Worm (Caenorhabditis elegans) whole organism, young adult: ENCODE data around the gene W02G9.4.

ENCODE experiments used
- B0261.1 ChIP-seq: sonication (generic microtip); optimal IDR thresholded peaks from 2 replicates; lab custom pipeline; 2016; ENCODE audit warnings: mild to moderate bottlenecking, missing genetic modification characterization, moderate library complexity, missing compliant biosample characterization
- B0336.3 ChIP-seq: fragments of 200-800 bp; sonication (Bioruptor generic); IDR thresholded peaks from 2 replicates; pipeline ENCODE4 v1.3.6; 2022; ENCODE audit warnings: missing genetic modification characterization, missing compliant biosample characterization
- C06A6.2 ChIP-seq: fragments of 200-800 bp; sonication (Bioruptor generic); conservative IDR thresholded peaks from 2 replicates; pipeline ENCODE4 v1.3.6; 2022; ENCODE audit warnings: missing genetic modification characterization, missing compliant biosample characterization
- C17E4.6 ChIP-seq: fragments of 200-800 bp; sonication (Bioruptor generic); IDR thresholded peaks from 2 replicates; pipeline ENCODE4 v1.3.6; 2022; ENCODE audit warnings: missing genetic modification reagents, missing genetic modification characterization, missing compliant biosample characterization
- F23B12.7 ChIP-seq: sonication (generic microtip); optimal IDR thresholded peaks from 2 replicates; lab custom pipeline; 2017; ENCODE audit warnings: missing genetic modification characterization, mild to moderate bottlenecking, missing compliant biosample characterization, antibody characterized with exemption, moderate library complexity; ENCODE audit not compliant: insufficient read depth
- F39B2.1 ChIP-seq: fragments of 200-800 bp; sonication (Bioruptor generic); IDR thresholded peaks from 2 replicates; pipeline ENCODE4 v1.3.6; 2022; ENCODE audit warnings: missing genetic modification reagents, missing genetic modification characterization, missing compliant biosample characterization
- F57A8.1 ChIP-seq: fragments of 200-800 bp; sonication (Bioruptor generic); optimal IDR thresholded peaks from 2 replicates; lab custom pipeline; 2018; ENCODE audit warnings: mild to moderate bottlenecking, missing genetic modification characterization, moderate library complexity, missing compliant biosample characterization
- K11D2.4 ChIP-seq: fragments of 200-800 bp; sonication (Bioruptor generic); IDR thresholded peaks from 2 replicates; pipeline ENCODE4 v1.3.6; 2022; ENCODE audit warnings: missing genetic modification reagents, missing genetic modification characterization, missing compliant biosample characterization
- K12H6.12 ChIP-seq: fragments of 200-800 bp; sonication (Bioruptor generic); optimal IDR thresholded peaks from 2 replicates; lab custom pipeline; 2018; ENCODE audit warnings: mild to moderate bottlenecking, missing genetic modification characterization, missing compliant biosample characterization
- T07F8.4 ChIP-seq: sonication (generic microtip); optimal IDR thresholded peaks from 2 replicates; lab custom pipeline; 2016; ENCODE audit warnings: mild to moderate bottlenecking, missing genetic modification characterization, moderate library complexity, missing compliant biosample characterization
- Y56A3A.18 ChIP-seq: fragments of 200-800 bp; sonication (Bioruptor generic); IDR thresholded peaks from 2 replicates; pipeline ENCODE4 v1.3.6; 2022; ENCODE audit warnings: missing genetic modification reagents, missing genetic modification characterization, missing compliant biosample characterization
- Y67H2A.10 ChIP-seq: fragments of 200-800 bp; sonication (Bioruptor generic); conservative IDR thresholded peaks from 2 replicates; pipeline ENCODE4 v1.3.6; 2022; ENCODE audit warnings: missing genetic modification reagents, missing genetic modification characterization, missing compliant biosample characterization
- aptf-3 ChIP-seq: fragments of 200-800 bp; sonication (Bioruptor generic); IDR thresholded peaks from 2 replicates; pipeline ENCODE4 v1.3.6; 2022; ENCODE audit warnings: missing genetic modification characterization, missing compliant biosample characterization
- ceh-100 ChIP-seq: fragments of 200-800 bp; sonication (Bioruptor generic); IDR thresholded peaks from 2 replicates; pipeline ENCODE4 v1.3.6; 2022; ENCODE audit warnings: missing genetic modification reagents, missing genetic modification characterization, missing compliant biosample characterization
- ceh-40 ChIP-seq: fragments of 200-800 bp; sonication (Bioruptor generic); IDR thresholded peaks from 2 replicates; pipeline ENCODE4 v1.3.6; 2022; ENCODE audit warnings: missing genetic modification characterization, missing compliant biosample characterization
- ceh-58 ChIP-seq: fragments of 200-800 bp; sonication (Bioruptor generic); IDR thresholded peaks from 2 replicates; pipeline ENCODE4 v1.3.6; 2022; ENCODE audit warnings: missing genetic modification characterization, missing compliant biosample characterization
- ceh-91 ChIP-seq: fragments of 200-800 bp; sonication (Bioruptor generic); IDR thresholded peaks from 2 replicates; pipeline ENCODE4 v1.3.6; 2022; ENCODE audit warnings: missing genetic modification reagents, missing genetic modification characterization, missing compliant biosample characterization
- chd-7 ChIP-seq: sonication (generic microtip); optimal IDR thresholded peaks from 2 replicates; lab custom pipeline; 2016; ENCODE audit warnings: mild to moderate bottlenecking, missing genetic modification characterization, moderate library complexity, missing compliant biosample characterization
- efl-1 ChIP-seq: fragments of 150-350 bp; optimal IDR thresholded peaks from 2 replicates; lab custom pipeline; 2014; ENCODE audit warnings: missing biosample characterization, missing genetic modification reagents, missing genetic modification characterization
- egl-44 ChIP-seq: fragments of 200-800 bp; sonication (Bioruptor generic); IDR thresholded peaks from 2 replicates; pipeline ENCODE4 v1.3.6; 2022; ENCODE audit warnings: missing genetic modification reagents, missing genetic modification characterization, missing compliant biosample characterization
- ekl-4 ChIP-seq: fragments of 200-800 bp; sonication (Bioruptor generic); IDR thresholded peaks from 2 replicates; pipeline ENCODE4 v1.3.6; 2022; ENCODE audit warnings: missing genetic modification reagents, missing genetic modification characterization, missing compliant biosample characterization
- ets-4 ChIP-seq: fragments of 200-800 bp; sonication (Bioruptor generic); optimal IDR thresholded peaks from 2 replicates; lab custom pipeline; 2018; ENCODE audit warnings: mild to moderate bottlenecking, missing genetic modification characterization, missing compliant biosample characterization
- gei-17 ChIP-seq: fragments of 200-800 bp; sonication (Bioruptor generic); optimal IDR thresholded peaks from 2 replicates; lab custom pipeline; 2018; ENCODE audit warnings: mild to moderate bottlenecking, missing genetic modification characterization, missing compliant biosample characterization
- hlh-26 ChIP-seq: fragments of 200-800 bp; sonication (Bioruptor generic); conservative IDR thresholded peaks from 2 replicates; pipeline ENCODE4 v1.3.6; 2022; ENCODE audit warnings: missing genetic modification reagents, missing genetic modification characterization, missing compliant biosample characterization
- let-526 ChIP-seq: fragments of 200-800 bp; sonication (Bioruptor generic); IDR thresholded peaks from 2 replicates; pipeline ENCODE4 v1.3.6; 2022; ENCODE audit warnings: missing genetic modification reagents, missing genetic modification characterization, missing compliant biosample characterization
- lin-54 ChIP-seq: fragments of 200-800 bp; sonication (Bioruptor generic); optimal IDR thresholded peaks from 2 replicates; lab custom pipeline; 2018; ENCODE audit warnings: mild to moderate bottlenecking, missing genetic modification characterization, missing compliant biosample characterization
- lir-1 ChIP-seq: fragments of 200-800 bp; sonication (Bioruptor generic); conservative IDR thresholded peaks from 2 replicates; pipeline ENCODE4 v1.3.6; 2022; ENCODE audit warnings: missing genetic modification reagents, missing genetic modification characterization, missing compliant biosample characterization
- lsl-1 ChIP-seq: fragments of 200-800 bp; sonication (Bioruptor generic); optimal IDR thresholded peaks from 2 replicates; lab custom pipeline; 2018; ENCODE audit warnings: mild to moderate bottlenecking, missing genetic modification characterization, moderate library complexity, missing compliant biosample characterization
- madf-10 ChIP-seq: sonication (generic microtip); optimal IDR thresholded peaks from 2 replicates; lab custom pipeline; 2016; ENCODE audit warnings: mild to moderate bottlenecking, missing genetic modification characterization, missing compliant biosample characterization
- madf-3 ChIP-seq: fragments of 200-800 bp; sonication (Bioruptor generic); IDR thresholded peaks from 2 replicates; pipeline ENCODE4 v1.3.6; 2022; ENCODE audit warnings: missing genetic modification reagents, missing genetic modification characterization, missing compliant biosample characterization
- mes-4 ChIP-seq: sonication (generic microtip); optimal IDR thresholded peaks from 2 replicates; lab custom pipeline; 2016; ENCODE audit warnings: missing genotype, missing genetic modification characterization, missing compliant biosample characterization
- mxl-1 ChIP-seq: sonication (generic microtip); optimal IDR thresholded peaks from 2 replicates; lab custom pipeline; 2016; ENCODE audit warnings: missing genetic modification characterization, missing compliant biosample characterization
- nfyb-1 ChIP-seq: fragments of 200-800 bp; sonication (Bioruptor generic); IDR thresholded peaks from 2 replicates; pipeline ENCODE4 v1.3.6; 2022; ENCODE audit warnings: missing genetic modification reagents, missing genetic modification characterization, missing compliant biosample characterization
- nhr-120 ChIP-seq: fragments of 200-800 bp; sonication (Bioruptor generic); IDR thresholded peaks from 2 replicates; pipeline ENCODE4 v1.3.6; 2022; ENCODE audit warnings: missing genetic modification characterization, missing compliant biosample characterization
- nhr-179 ChIP-seq: sonication (generic microtip); optimal IDR thresholded peaks from 2 replicates; lab custom pipeline; 2016; ENCODE audit warnings: mild to moderate bottlenecking, missing genetic modification characterization, missing compliant biosample characterization
- nhr-80 ChIP-seq: sonication (generic microtip); optimal IDR thresholded peaks from 2 replicates; lab custom pipeline; 2016; ENCODE audit warnings: missing genetic modification characterization, missing compliant biosample characterization
- nhr-90 ChIP-seq: sonication (generic microtip); optimal IDR thresholded peaks from 2 replicates; lab custom pipeline; 2016; ENCODE audit warnings: missing genotype, mild to moderate bottlenecking, missing genetic modification characterization, missing compliant biosample characterization
- sea-2 ChIP-seq: fragments of 200-800 bp; sonication (Bioruptor generic); IDR thresholded peaks from 2 replicates; pipeline ENCODE4 v1.3.6; 2022; ENCODE audit warnings: missing genetic modification characterization, missing compliant biosample characterization
- snpc-1.3 ChIP-seq: sonication (generic microtip); optimal IDR thresholded peaks from 2 replicates; lab custom pipeline; 2017; ENCODE audit warnings: missing genetic modification characterization, mild to moderate bottlenecking, missing compliant biosample characterization, antibody characterized with exemption, moderate library complexity, missing genotype, missing genetic modification reagents; ENCODE audit not compliant: insufficient read depth
- snpc-4 ChIP-seq, 5 experiments: fragments of 150-350 bp in 1 of 5; sonication (generic microtip) in 4 of 5; optimal IDR thresholded peaks; 2 replicates each; lab custom pipeline; 2014 to 2018; ENCODE audit warnings: missing genetic modification characterization in 5 of 5, missing biosample characterization in 3 of 5, antibody characterized with exemption in 2 of 5, mild to moderate bottlenecking in 2 of 5, missing compliant biosample characterization in 2 of 5, missing genotype in 2 of 5, moderate library complexity in 2 of 5, missing genetic modification reagents in 1 of 5
- somi-1 ChIP-seq: fragments of 200-800 bp; sonication (Bioruptor generic); optimal IDR thresholded peaks from 2 replicates; lab custom pipeline; 2018; ENCODE audit warnings: mild to moderate bottlenecking, missing genetic modification characterization, missing compliant biosample characterization
- tbp1 ChIP-seq: fragments of 200-800 bp; sonication (Bioruptor generic); optimal IDR thresholded peaks from 2 replicates; lab custom pipeline; 2018; ENCODE audit warnings: mild to moderate bottlenecking, missing genetic modification characterization, missing compliant biosample characterization
- zim-3 ChIP-seq: sonication (generic microtip); optimal IDR thresholded peaks from 2 replicates; lab custom pipeline; 2017; ENCODE audit warnings: mild to moderate bottlenecking, missing genetic modification characterization, moderate library complexity, missing compliant biosample characterization
- ztf-25 ChIP-seq: fragments of 200-800 bp; sonication (Bioruptor generic); IDR thresholded peaks from 2 replicates; pipeline ENCODE4 v1.3.6; 2022; ENCODE audit warnings: missing genetic modification reagents, missing genetic modification characterization, missing compliant biosample characterization
- ztf-28 ChIP-seq: fragments of 200-800 bp; sonication (Bioruptor generic); IDR thresholded peaks from 2 replicates; pipeline ENCODE4 v1.3.6; 2022; ENCODE audit warnings: missing genetic modification reagents, missing genetic modification characterization, missing compliant biosample characterization
- ztf-3 ChIP-seq: fragments of 200-800 bp; sonication (Bioruptor generic); optimal IDR thresholded peaks from 2 replicates; lab custom pipeline; 2018; ENCODE audit warnings: mild to moderate bottlenecking, missing genetic modification characterization, missing compliant biosample characterization

Gene W02G9.4

ce11 chrV:2706379-2706778, 39.7 kb downstream of the W02G9.4 start:
- TF ChIP-seq F39B2.1 (GFP tag; lab: Robert Waterston, UW) (no peak), K12H6.12 (tag; lab: Kevin White, UChicago) (no peak), tbp1 (GFP tag; lab: Kevin White, UChicago) (no peak), ztf-3 (no peak), ceh-100 (no peak), ekl-4 (GFP tag; lab: Robert Waterston, UW) (no peak), somi-1 (GFP tag; lab: Kevin White, UChicago) (no peak), hlh-26 (no peak), egl-44 (GFP tag; lab: Robert Waterston, UW) (no peak), Y56A3A.18 (no peak)

- TF ChIP-seq madf-10 (tag; lab: Kevin White, UChicago): no peak
- TF ChIP-seq nhr-179 (tag; lab: Kevin White, UChicago): no peak
- TF ChIP-seq let-526 (GFP tag; lab: Robert Waterston, UW): no peak
- TF ChIP-seq T07F8.4: no peak
- no peak for TF ChIP-seq C06A6.2 (GFP tag; lab: Robert Waterston, UW)
- TF ChIP-seq aptf-3 (GFP tag; lab: Robert Waterston, UW): no peak
- TF ChIP-seq C17E4.6: no peak
- TF ChIP-seq ztf-28 (GFP tag; lab: Robert Waterston, UW): no peak
- no peak for TF ChIP-seq Y56A3A.18
- TF ChIP-seq ekl-4 (GFP tag; lab: Robert Waterston, UW): no peak
- TF ChIP-seq madf-3: no peak
- no peak for TF ChIP-seq F23B12.7 (tag; lab: Kevin White, UChicago)
- TF ChIP-seq zim-3 (tag; lab: Kevin White, UChicago): no peak
- TF ChIP-seq ceh-58: no peak
- TF ChIP-seq F57A8.1 (GFP tag; lab: Kevin White, UChicago): no peak
- TF ChIP-seq snpc-1.3 (tag; lab: Kevin White, UChicago): no peak
- TF ChIP-seq mxl-1: no peak
- TF ChIP-seq efl-1: no peak
- no peak for TF ChIP-seq lin-54 (GFP tag; lab: Kevin White, UChicago)
- TF ChIP-seq lsl-1 (GFP tag; lab: Kevin White, UChicago): no peak
These were observed 43.5 kb downstream of the W02G9.4 start for ce11 chrV:2710192-2710591.

- TF ChIP-seq snpc-4 (GFP tag; optimal IDR thresholded peaks at IDR 0.05; lab: Kevin White, UChicago) (no peak), snpc-4 (tag; optimal IDR thresholded peaks at IDR 0.05; lab: Kevin White, UChicago) (no peak), chd-7 (tag; lab: Kevin White, UChicago) (no peak), lir-1 (GFP tag; lab: Robert Waterston, UW) (no peak), nhr-80 (tag; lab: Kevin White, UChicago) (peak; percentile 79)
These were observed 44.7 kb downstream of the W02G9.4 start, which contains the start of gene C24B9.3 for ce11 chrV:2711429-2711828. C24B9.3 (minus strand) TSS chrV:2711599.

ce11 chrV:2713532-2713931, 46.8 kb downstream of the W02G9.4 start, which contains the start of gene srt-28:
srt-28 (minus strand) TSS chrV:2713632.
- TF ChIP-seq Y67H2A.10 (GFP tag; lab: Robert Waterston, UW) (no peak), sea-2 (no peak), ceh-58 (no peak), nhr-120 (GFP tag; lab: Robert Waterston, UW) (no peak), mes-4 (no peak), ceh-40 (no peak), ets-4 (no peak), K11D2.4 (GFP tag; lab: Robert Waterston, UW) (no peak), B0336.3 (no peak), gei-17 (GFP tag; lab: Kevin White, UChicago) (no peak), ztf-25 (no peak), egl-44 (GFP tag; lab: Robert Waterston, UW) (no peak), nfyb-1 (GFP tag; lab: Robert Waterston, UW) (no peak), nhr-90 (no peak), B0261.1 (tag; lab: Kevin White, UChicago) (no peak), ceh-91 (GFP tag; lab: Robert Waterston, UW) (no peak)
